Worm (Caenorhabditis elegans): ENCODE measurements around the gene ZK688.11.

- no peak for TF ChIP-seq unc-39 (tag; optimal IDR thresholded peaks at IDR 0.05)
- no peak for TF ChIP-seq unc-62 (GFP tag; optimal IDR thresholded peaks at IDR 0.05)
- no peak for TF ChIP-seq snpc-4 (tag; optimal IDR thresholded peaks at IDR 0.05)
- no peak for TF ChIP-seq pha-4 (tag; optimal IDR thresholded peaks at IDR 0.05)
Measured at ce11 chrIII:7928549-7929129, 43.9 kb upstream of the ZK688.11 start, which contains the start of the genes C29E4.13 and npp-15.

Data from whole organism, mixed stage, embryonic.